Worm (Caenorhabditis elegans): Measurements from ENCODE around the gene F35C11.5.

DNA sequence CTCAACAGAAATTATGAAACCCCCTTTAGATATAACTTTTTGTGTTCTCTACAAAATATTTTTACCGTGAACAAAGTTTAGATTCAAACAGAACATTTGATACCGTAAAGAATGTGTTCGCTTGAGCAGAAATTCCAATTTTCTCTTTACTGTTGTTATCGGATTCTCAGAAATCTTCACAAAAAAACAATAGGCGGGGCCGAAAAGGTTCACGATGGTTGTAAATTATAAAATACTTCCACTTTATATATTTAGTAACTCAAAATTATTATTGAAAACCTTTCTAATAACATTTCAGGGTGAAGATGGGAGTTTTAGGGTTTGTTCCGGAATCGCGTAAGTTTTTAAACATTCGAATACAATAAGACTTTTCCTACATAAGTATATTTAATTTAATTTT is 15.4 kb upstream of the F35C11.5 start, which contains the start of gene nlp-5:
- TF ChIP-seq nhr-25 (tag; optimal IDR thresholded peaks at IDR 0.05), result no peak
- TF ChIP-seq unc-62 (GFP tag; optimal IDR thresholded peaks at IDR 0.05), result no peak
- TF ChIP-seq mdl-1 (tag; optimal IDR thresholded peaks at IDR 0.05), result no peak
- TF ChIP-seq ZK546.5 (tag; optimal IDR thresholded peaks at IDR 0.05), result no peak
- no peak for TF ChIP-seq snpc-4 (tag; optimal IDR thresholded peaks at IDR 0.05)
